Fruit fly (Drosophila melanogaster) Kc167 (cell line): ENCODE results near the gene Grip91.

Experiments
- Myc ChIP-seq: fragments of >200 bp; optimal IDR thresholded peaks from 2 replicates; lab custom pipeline; 2017; ENCODE audit warnings: missing external identifiers
- Sin3A ChIP-seq: fragments of >200 bp; optimal IDR thresholded peaks from 2 replicates; lab custom pipeline; 2018; ENCODE audit warnings: missing external identifiers
- h ChIP-seq: fragments of >200 bp; optimal IDR thresholded peaks from 3 replicates; lab custom pipeline; 2018; ENCODE audit warnings: missing external identifiers
- insv ChIP-seq: fragments of >200 bp; optimal IDR thresholded peaks from 3 replicates; lab custom pipeline; 2018; ENCODE audit warnings: missing external identifiers
- psq ChIP-seq: fragments of >200 bp; optimal IDR thresholded peaks from 2 replicates; lab custom pipeline; 2017; ENCODE audit warnings: missing external identifiers

dm6 chrX:13754476-13754875 is 10.0 kb upstream of the Grip91 start:
- TF ChIP-seq psq (lab: Kevin White, UChicago) (no peak), Sin3A (lab: Kevin White, UChicago) (no peak), h (lab: Kevin White, UChicago) (no peak), insv (lab: Kevin White, UChicago) (no peak), Myc (no peak)
